Fruit fly (Drosophila melanogaster) whole organism, embryonic: Measurements from ENCODE around the gene Rab9D.

Experiments used
- Adf1 ChIP-seq: fragments of 200-800 bp; sonication (Bioruptor generic); IDR thresholded peaks from 2 replicates; pipeline ENCODE4 v1.3.6; 2022; ENCODE audit warnings: missing biosample characterization, missing genetic modification characterization
- Atf3 ChIP-seq: fragments of 200-800 bp; sonication (Bioruptor generic); optimal IDR thresholded peaks from 3 replicates; lab custom pipeline; 2016; ENCODE audit warnings: missing biosample characterization, missing genetic modification characterization
- CG10565 ChIP-seq: fragments of 200-800 bp; sonication (Bioruptor generic); optimal IDR thresholded peaks from 3 replicates; lab custom pipeline; 2016; ENCODE audit warnings: missing biosample characterization, mild to moderate bottlenecking, missing genetic modification characterization
- CG11723 ChIP-seq: fragments of 200-800 bp; sonication (Bioruptor generic); optimal IDR thresholded peaks from 2 replicates; lab custom pipeline; 2017; ENCODE audit warnings: missing biosample characterization, mild to moderate bottlenecking, missing genetic modification characterization
- CG12071 ChIP-seq: fragments of 200-800 bp; sonication (Bioruptor generic); optimal IDR thresholded peaks from 3 replicates; lab custom pipeline; 2018; ENCODE audit warnings: missing biosample characterization, mild to moderate bottlenecking, missing genetic modification characterization
- CG12236 ChIP-seq: fragments of 200-800 bp; sonication (Bioruptor generic); optimal IDR thresholded peaks from 2 replicates; lab custom pipeline; 2016; ENCODE audit warnings: missing biosample characterization, missing genetic modification characterization
- CG12942 ChIP-seq: fragments of 200-800 bp; sonication (Bioruptor generic); optimal IDR thresholded peaks from 3 replicates; lab custom pipeline; 2016; ENCODE audit warnings: missing biosample characterization, missing genetic modification characterization
- CG14710 ChIP-seq: fragments of 200-800 bp; sonication (Bioruptor generic); optimal IDR thresholded peaks from 3 replicates; lab custom pipeline; 2019; ENCODE audit warnings: missing biosample characterization, mild to moderate bottlenecking, missing genetic modification characterization, moderate library complexity
- CG15011 ChIP-seq: fragments of 200-800 bp; sonication (Bioruptor generic); optimal IDR thresholded peaks from 3 replicates; lab custom pipeline; 2018; ENCODE audit warnings: missing biosample characterization, mild to moderate bottlenecking, missing genetic modification characterization
- CG17361 ChIP-seq: fragments of 200-800 bp; sonication (Bioruptor generic); IDR thresholded peaks from 3 replicates; pipeline ENCODE4 v1.3.6; 2022; ENCODE audit warnings: missing biosample characterization, missing genetic modification characterization
- CG18011 ChIP-seq: fragments of 200-800 bp; sonication (Bioruptor generic); optimal IDR thresholded peaks from 2 replicates; lab custom pipeline; 2017; ENCODE audit warnings: missing biosample characterization, missing genetic modification characterization, mild to moderate bottlenecking, moderate library complexity, missing genotype
- CG33557 ChIP-seq: fragments of 200-800 bp; sonication (Bioruptor generic); optimal IDR thresholded peaks from 2 replicates; lab custom pipeline; 2019; ENCODE audit warnings: missing biosample characterization, mild to moderate bottlenecking, missing genetic modification characterization, moderate library complexity
- CG4820 ChIP-seq: fragments of 200-800 bp; sonication (Bioruptor generic); optimal IDR thresholded peaks from 3 replicates; lab custom pipeline; 2016; ENCODE audit warnings: missing biosample characterization, missing genetic modification characterization
- CG6854 ChIP-seq: fragments of 200-800 bp; sonication (Bioruptor generic); optimal IDR thresholded peaks from 3 replicates; lab custom pipeline; 2017; ENCODE audit warnings: missing biosample characterization, mild to moderate bottlenecking, missing genetic modification characterization
- CG7271 ChIP-seq: fragments of 200-800 bp; sonication (Bioruptor generic); optimal IDR thresholded peaks from 2 replicates; lab custom pipeline; 2018; ENCODE audit warnings: missing biosample characterization, mild to moderate bottlenecking, missing genetic modification characterization, moderate library complexity
- CHES-1-like ChIP-seq: fragments of 200-800 bp; sonication (Bioruptor generic); optimal IDR thresholded peaks from 2 replicates; lab custom pipeline; 2016; ENCODE audit warnings: missing biosample characterization, missing genetic modification characterization
- Camta ChIP-seq: fragments of 200-800 bp; sonication (Bioruptor generic); optimal IDR thresholded peaks from 2 replicates; lab custom pipeline; 2016; ENCODE audit warnings: missing biosample characterization, missing genetic modification characterization
- Doc3 ChIP-seq: fragments of 200-800 bp; sonication (Bioruptor generic); IDR thresholded peaks from 3 replicates; pipeline ENCODE4 v1.3.6; 2022; ENCODE audit warnings: missing biosample characterization, missing genetic modification characterization; ENCODE audit not compliant: partially characterized antibody
- Dp ChIP-seq: fragments of 200-800 bp; sonication (Bioruptor generic); optimal IDR thresholded peaks from 2 replicates; lab custom pipeline; 2018; ENCODE audit warnings: missing biosample characterization, mild to moderate bottlenecking, missing genetic modification characterization, moderate library complexity
- GATAe ChIP-seq: fragments of 200-800 bp; sonication (Bioruptor generic); conservative IDR thresholded peaks from 2 replicates; pipeline ENCODE4 v1.3.6; 2022; ENCODE audit warnings: missing biosample characterization, missing genetic modification characterization
- Hr3 ChIP-seq: fragments of 200-800 bp; sonication (Bioruptor generic); optimal IDR thresholded peaks from 3 replicates; lab custom pipeline; 2016; ENCODE audit warnings: missing biosample characterization, missing genetic modification characterization
- Kr ChIP-seq: fragments of 200-800 bp; sonication (Bioruptor generic); optimal IDR thresholded peaks from 2 replicates; lab custom pipeline; 2017; ENCODE audit warnings: missing biosample characterization, mild to moderate bottlenecking, missing genetic modification characterization
- Nf-YC ChIP-seq: fragments of 200-800 bp; optimal IDR thresholded peaks from 3 replicates; lab custom pipeline; 2019; ENCODE audit warnings: missing biosample characterization, mild to moderate bottlenecking, missing genetic modification characterization, moderate library complexity
- Taf1 ChIP-seq: fragments of 200-800 bp; sonication (Bioruptor generic); IDR thresholded peaks from 2 replicates; pipeline ENCODE4 v1.3.6; 2022; ENCODE audit warnings: missing biosample characterization, missing genetic modification characterization
- Trl ChIP-seq, 3 experiments: fragments of >200 bp in 2 of 3; fragments of 200-800 bp in 1 of 3; sonication (Bioruptor generic) in 1 of 3; optimal IDR thresholded peaks; 2 replicates in 1 of 3; 3 replicates in 2 of 3; lab custom pipeline; 2016 to 2017; ENCODE audit warnings: missing biosample characterization in 1 of 3, missing genetic modification characterization in 1 of 3
- Xbp1 ChIP-seq: fragments of 200-800 bp; sonication (Bioruptor generic); optimal IDR thresholded peaks from 3 replicates; lab custom pipeline; 2016; ENCODE audit warnings: missing biosample characterization, mild to moderate bottlenecking, missing genetic modification characterization
- bcd ChIP-seq: fragments of 200-800 bp; sonication (Bioruptor generic); optimal IDR thresholded peaks from 2 replicates; lab custom pipeline; 2017; ENCODE audit warnings: missing biosample characterization, mild to moderate bottlenecking, missing genetic modification characterization
- br ChIP-seq: fragments of >200 bp; optimal IDR thresholded peaks from 2 replicates; lab custom pipeline; 2017
- dan ChIP-seq: fragments of 200-800 bp; sonication (Bioruptor generic); IDR thresholded peaks from 2 replicates; pipeline ENCODE4 v1.3.6; 2022; ENCODE audit warnings: missing biosample characterization, missing genetic modification characterization
- exex ChIP-seq: fragments of 200-800 bp; sonication (Bioruptor generic); optimal IDR thresholded peaks from 4 replicates; lab custom pipeline; 2018; ENCODE audit warnings: missing biosample characterization, mild to moderate bottlenecking, missing genetic modification characterization, moderate library complexity
- fd3F ChIP-seq: fragments of 200-800 bp; sonication (Bioruptor generic); optimal IDR thresholded peaks from 2 replicates; lab custom pipeline; 2018; ENCODE audit warnings: missing biosample characterization, mild to moderate bottlenecking, missing genetic modification characterization, moderate library complexity
- ftz-f1 ChIP-seq: fragments of 200-800 bp; sonication (Bioruptor generic); optimal IDR thresholded peaks from 2 replicates; lab custom pipeline; 2016; ENCODE audit warnings: missing biosample characterization, missing genetic modification characterization
- grau ChIP-seq: fragments of 200-800 bp; optimal IDR thresholded peaks from 3 replicates; lab custom pipeline; 2019; ENCODE audit warnings: missing biosample characterization, mild to moderate bottlenecking, missing genetic modification characterization, moderate library complexity
- gsb-n ChIP-seq: fragments of 200-800 bp; sonication (Bioruptor generic); optimal IDR thresholded peaks from 3 replicates; lab custom pipeline; 2018; ENCODE audit warnings: missing biosample characterization, mild to moderate bottlenecking, missing genetic modification characterization
- gt ChIP-seq: fragments of 200-800 bp; sonication (Bioruptor generic); IDR thresholded peaks from 2 replicates; pipeline ENCODE4 v1.3.6; 2022; ENCODE audit warnings: missing biosample characterization, missing genetic modification characterization
- jigr1 ChIP-seq: fragments of 200-800 bp; sonication (Bioruptor generic); IDR thresholded peaks from 3 replicates; pipeline ENCODE4 v1.3.6; 2022; ENCODE audit warnings: missing biosample characterization, missing genetic modification characterization
- jumu ChIP-seq: fragments of 200-800 bp; sonication (Bioruptor generic); optimal IDR thresholded peaks from 3 replicates; lab custom pipeline; 2016; ENCODE audit warnings: missing biosample characterization, missing genetic modification characterization
- kni ChIP-seq: fragments of 200-800 bp; sonication (Bioruptor generic); optimal IDR thresholded peaks from 3 replicates; lab custom pipeline; 2017; ENCODE audit warnings: mild to moderate bottlenecking, missing biosample characterization, missing genetic modification reagents, missing genetic modification characterization
- lab ChIP-seq: fragments of 200-800 bp; sonication (Bioruptor generic); optimal IDR thresholded peaks from 3 replicates; lab custom pipeline; 2017; ENCODE audit warnings: missing biosample characterization, missing genetic modification characterization, mild to moderate bottlenecking, moderate library complexity, missing genetic modification reagents
- maf-S ChIP-seq: fragments of 200-800 bp; sonication (Bioruptor generic); optimal IDR thresholded peaks from 2 replicates; lab custom pipeline; 2016; ENCODE audit warnings: missing biosample characterization, missing genetic modification characterization
- oc ChIP-seq: fragments of 200-800 bp; sonication (Bioruptor generic); optimal IDR thresholded peaks from 2 replicates; lab custom pipeline; 2018; ENCODE audit warnings: missing biosample characterization, mild to moderate bottlenecking, missing genetic modification characterization, moderate library complexity
- prd ChIP-seq, 3 experiments: fragments of >200 bp in 2 of 3; fragments of 200-800 bp in 1 of 3; sonication (Bioruptor generic) in 1 of 3; optimal IDR thresholded peaks in 2 of 3; IDR thresholded peaks in 1 of 3; 2 replicates in 2 of 3; 3 replicates in 1 of 3; pipeline versions ENCODE4 v1.3.6 to Lab custom; 2017 to 2022; ENCODE audit warnings: missing biosample characterization in 1 of 3, missing genetic modification characterization in 1 of 3
- rib ChIP-seq: fragments of 200-800 bp; sonication (Bioruptor generic); IDR thresholded peaks from 2 replicates; pipeline ENCODE4 v1.3.6; 2022; ENCODE audit warnings: missing biosample characterization, missing genetic modification characterization
- ro ChIP-seq: fragments of 200-800 bp; sonication (Bioruptor generic); IDR thresholded peaks from 2 replicates; pipeline ENCODE4 v1.3.6; 2022; ENCODE audit warnings: missing biosample characterization, missing genetic modification characterization
- sisA ChIP-seq: fragments of 200-800 bp; sonication (Bioruptor generic); IDR thresholded peaks from 2 replicates; pipeline ENCODE4 v1.3.6; 2022; ENCODE audit warnings: missing biosample characterization, missing genetic modification characterization
- so ChIP-seq: fragments of 200-800 bp; sonication (Bioruptor generic); IDR thresholded peaks from 3 replicates; pipeline ENCODE4 v1.3.6; 2022; ENCODE audit warnings: missing biosample characterization, missing genetic modification characterization
- stc ChIP-seq: fragments of 200-800 bp; sonication (Bioruptor generic); IDR thresholded peaks from 2 replicates; pipeline ENCODE4 v1.3.6; 2022; ENCODE audit warnings: missing biosample characterization, missing genetic modification characterization
- z ChIP-seq: fragments of 200-800 bp; sonication (Bioruptor generic); IDR thresholded peaks from 3 replicates; pipeline ENCODE4 v1.3.6; 2022; ENCODE audit warnings: missing biosample characterization, missing genetic modification characterization

Gene Rab9D

DNA sequence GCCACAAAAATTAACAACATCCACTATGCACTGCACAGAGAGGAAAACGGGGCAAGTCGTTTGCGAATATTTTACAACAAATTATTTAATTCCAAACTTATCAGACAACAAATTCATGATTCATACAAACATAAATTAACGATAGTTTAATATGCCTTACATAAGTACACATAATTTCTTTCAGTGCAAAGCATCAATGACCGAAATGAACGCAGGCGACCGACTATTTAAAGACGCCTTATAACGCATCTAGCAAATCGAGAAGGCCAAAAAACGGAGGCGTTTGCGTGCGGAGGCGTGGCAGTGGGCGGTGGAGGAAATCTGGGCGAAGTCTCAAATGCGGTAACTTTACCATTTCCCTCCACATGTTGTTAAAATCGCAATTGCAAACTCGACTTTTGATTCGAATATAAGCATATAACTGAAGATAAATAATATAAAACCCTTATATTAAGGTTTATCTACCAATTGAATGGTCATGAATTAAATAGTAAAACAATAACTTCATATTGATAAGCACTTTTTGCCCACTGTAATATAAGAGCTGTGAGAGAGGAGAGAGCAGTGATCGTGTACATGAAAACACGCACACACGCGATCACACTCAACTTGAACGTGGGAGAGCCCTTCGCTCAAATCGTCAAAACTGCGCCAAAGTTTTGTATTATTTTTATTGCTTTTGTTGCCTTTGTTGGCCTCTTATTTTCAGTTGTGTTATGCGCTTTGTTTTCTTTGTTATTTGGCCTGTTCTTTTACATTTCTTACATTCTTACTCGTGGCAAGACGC, 41.6 kb upstream of the Rab9D start (continued):
- TF ChIP-seq CG7271 (tag; lab: Kevin White, UChicago), result peak; percentile 47
- peak; percentile 74 for TF ChIP-seq maf-S (GFP tag; lab: Kevin White, UChicago)
- TF ChIP-seq Dp (GFP tag; lab: Kevin White, UChicago), result no peak
- TF ChIP-seq CG12942, result peak; percentile 85
- TF ChIP-seq Kr (GFP tag; lab: Kevin White, UChicago), result no peak
- peak; percentile 81 for TF ChIP-seq ro (GFP tag; lab: Robert Waterston, UW)
- peak; percentile 90 for TF ChIP-seq CG11723 (GFP tag; lab: Kevin White, UChicago)
- no peak for TF ChIP-seq kni (GFP tag; lab: Kevin White, UChicago)
- peak; percentile 71 for TF ChIP-seq Nf-YC
- peak; percentile 81 for TF ChIP-seq gt (GFP tag; lab: Robert Waterston, UW)
- TF ChIP-seq Doc3 (GFP tag; lab: Robert Waterston, UW), result no peak
- TF ChIP-seq prd (optimal IDR thresholded peaks at IDR 0.05; lab: Kevin White, UChicago), result no peak
- TF ChIP-seq prd (GFP tag; IDR thresholded peaks at IDR 0.05; lab: Robert Waterston, UW), result peak; percentile 93
- no peak for TF ChIP-seq ftz-f1 (GFP tag; lab: Kevin White, UChicago)
- TF ChIP-seq Camta (GFP tag; lab: Kevin White, UChicago), result peak; percentile 87
- TF ChIP-seq Trl (optimal IDR thresholded peaks at IDR 0.05; lab: Kevin White, UChicago), result peak; percentile 72 to 81
- TF ChIP-seq Trl (GFP tag; optimal IDR thresholded peaks at IDR 0.05; lab: Kevin White, UChicago), result peak; percentile 73
- TF ChIP-seq GATAe (GFP tag; lab: Robert Waterston, UW), result 0 out of 2 replicates have a peak, but pooled peaks have one; percentile 20
- peak; percentile 91 for TF ChIP-seq bcd (GFP tag; lab: Kevin White, UChicago)
- peak; percentile 28 for TF ChIP-seq CG6854 (GFP tag; lab: Kevin White, UChicago)
- peak; percentile 87 for TF ChIP-seq CG4820
- peak; percentile 94 for TF ChIP-seq sisA
- TF ChIP-seq gsb-n (tag; lab: Kevin White, UChicago), result peak; percentile 88
- peak; percentile 34; the same call in 1 of the 2 replicates for TF ChIP-seq dan (GFP tag; lab: Robert Waterston, UW)
- TF ChIP-seq jumu (GFP tag; lab: Kevin White, UChicago), result peak; percentile 90
- no peak for TF ChIP-seq br (lab: Kevin White, UChicago)
- peak; percentile 90 for TF ChIP-seq stc
- TF ChIP-seq fd3F (GFP tag; lab: Kevin White, UChicago), result peak; percentile 71
- peak; percentile 92 for TF ChIP-seq oc
- peak; percentile 87 for TF ChIP-seq grau (tag; lab: Kevin White, UChicago)
- peak; percentile 68 for TF ChIP-seq CG15011 (GFP tag; lab: Kevin White, UChicago)
- peak; percentile 77 for TF ChIP-seq CG12236 (GFP tag; lab: Kevin White, UChicago)
- TF ChIP-seq CG10565 (GFP tag; lab: Kevin White, UChicago), result peak; percentile 44
- peak; percentile 87 for TF ChIP-seq CG14710 (tag; lab: Kevin White, UChicago)
- peak; percentile 85 for TF ChIP-seq Atf3 (GFP tag; lab: Kevin White, UChicago)
- TF ChIP-seq CG17361 (GFP tag; lab: Robert Waterston, UW), result peak; percentile 98
- TF ChIP-seq Adf1 (GFP tag; lab: Robert Waterston, UW), result no peak
- TF ChIP-seq CHES-1-like (GFP tag; lab: Kevin White, UChicago), result peak; percentile 78
- peak; percentile 70 for TF ChIP-seq CG33557 (GFP tag; lab: Kevin White, UChicago)
- peak; percentile 66 for TF ChIP-seq CG18011
- no peak for TF ChIP-seq Taf1 (GFP tag; lab: Robert Waterston, UW)
- TF ChIP-seq jigr1, result peak; percentile 78; the same call in 2 of the 3 replicates
- TF ChIP-seq z (GFP tag; lab: Robert Waterston, UW), result no peak
- peak; percentile 87 for TF ChIP-seq CG12071 (GFP tag; lab: Kevin White, UChicago)
- TF ChIP-seq Hr3 (GFP tag; lab: Kevin White, UChicago), result peak; percentile 85
- TF ChIP-seq lab (GFP tag; lab: Kevin White, UChicago), result peak; percentile 83
- peak; percentile 90 for TF ChIP-seq Xbp1 (GFP tag; lab: Kevin White, UChicago)
- peak; percentile 38 for TF ChIP-seq exex (tag; lab: Kevin White, UChicago)
- peak; percentile 87; the same call in 2 of the 3 replicates for TF ChIP-seq so (GFP tag; lab: Robert Waterston, UW)
- no peak for TF ChIP-seq rib (GFP tag; lab: Robert Waterston, UW)
